Worm (Caenorhabditis elegans) whole organism, mixed stage, embryonic: ENCODE measurements around the gene dkc-1.

Source experiments
- ceh-43 ChIP-seq: fragments of 200-800 bp; sonication (Bioruptor generic); optimal IDR thresholded peaks from 2 replicates; lab custom pipeline; 2018; ENCODE audit warnings: mild to moderate bottlenecking, missing genetic modification characterization, moderate library complexity, missing compliant biosample characterization
- ceh-83 ChIP-seq: fragments of 200-800 bp; sonication (Bioruptor generic); optimal IDR thresholded peaks from 2 replicates; lab custom pipeline; 2018; ENCODE audit warnings: mild to moderate bottlenecking, missing genetic modification characterization, missing compliant biosample characterization
- elt-3 ChIP-seq: fragments of 150-350 bp; optimal IDR thresholded peaks from 2 replicates; lab custom pipeline; 2014; ENCODE audit warnings: missing biosample characterization, missing genetic modification characterization
- ham-2 ChIP-seq: fragments of 200-800 bp; sonication (Bioruptor generic); optimal IDR thresholded peaks from 2 replicates; lab custom pipeline; 2018; ENCODE audit warnings: mild to moderate bottlenecking, missing genetic modification characterization, missing compliant biosample characterization
- lsy-2 ChIP-seq: fragments of 150-350 bp; optimal IDR thresholded peaks from 2 replicates; lab custom pipeline; 2014; ENCODE audit warnings: missing biosample characterization, missing genetic modification characterization
- mab-5 ChIP-seq: fragments of 150-350 bp; optimal IDR thresholded peaks from 2 replicates; lab custom pipeline; 2014; ENCODE audit warnings: missing biosample characterization, missing genetic modification characterization
- nhr-237 ChIP-seq: fragments of 150-350 bp; optimal IDR thresholded peaks from 2 replicates; lab custom pipeline; 2014; ENCODE audit warnings: missing biosample characterization, missing genetic modification characterization
- nhr-76 ChIP-seq: sonication (generic microtip); optimal IDR thresholded peaks from 2 replicates; lab custom pipeline; 2017; ENCODE audit warnings: missing biosample characterization, missing genetic modification characterization
- sem-2 ChIP-seq: fragments of 200-800 bp; sonication (Bioruptor generic); optimal IDR thresholded peaks from 2 replicates; lab custom pipeline; 2018; ENCODE audit warnings: mild to moderate bottlenecking, missing genetic modification characterization, missing compliant biosample characterization
- zip-8 ChIP-seq: fragments of 150-350 bp; optimal IDR thresholded peaks from 2 replicates; lab custom pipeline; 2014; ENCODE audit warnings: missing biosample characterization, missing genetic modification characterization
- ztf-11 ChIP-seq: fragments of 150-350 bp; optimal IDR thresholded peaks from 2 replicates; lab custom pipeline; 2014; ENCODE audit warnings: missing biosample characterization, missing genetic modification characterization

The dkc-1 gene

ce11 chrIII:10794049-10794448, 45.8 kb downstream of the dkc-1 start, which contains the start of gene clec-163:
clec-163 (plus strand) TSS chrIII:10794349.
- TF ChIP-seq ceh-43 (GFP tag; lab: Kevin White, UChicago) (no peak), ham-2 (GFP tag; lab: Kevin White, UChicago) (no peak), sem-2 (no peak), lsy-2 (tag; lab: Kevin White, UChicago) (no peak), elt-3 (tag; lab: Kevin White, UChicago) (no peak), ceh-83 (GFP tag; lab: Kevin White, UChicago) (no peak), nhr-76 (no peak), ztf-11 (tag; lab: Kevin White, UChicago) (no peak), nhr-237 (tag; lab: Kevin White, UChicago) (no peak), zip-8 (tag; lab: Kevin White, UChicago) (no peak), mab-5 (tag; lab: Kevin White, UChicago) (no peak)
